Worm (Caenorhabditis elegans) whole organism, L4/young adult: ENCODE measurements around the gene bath-27.

Source experiments
- W03F9.2 ChIP-seq: fragments of 150-350 bp; optimal IDR thresholded peaks from 2 replicates; lab custom pipeline; 2014; ENCODE audit warnings: missing biosample characterization, missing genetic modification characterization
- dao-5 ChIP-seq: sonication (generic microtip); optimal IDR thresholded peaks from 2 replicates; lab custom pipeline; 2016; ENCODE audit warnings: missing genotype, missing genetic modification characterization, moderate library complexity, missing compliant biosample characterization
- him-1 ChIP-seq: sonication (generic microtip); optimal IDR thresholded peaks from 2 replicates; lab custom pipeline; 2016; ENCODE audit warnings: missing genotype, missing genetic modification reagents, missing genetic modification characterization, missing compliant biosample characterization

ce11 chrII:3371010-3371409, 12.1 kb downstream of the bath-27 start, which contains the start of gene bath-23:
- TF ChIP-seq him-1 (tag; lab: Kevin White, UChicago) (no peak), W03F9.2 (no peak), dao-5 (tag; lab: Kevin White, UChicago) (no peak)
